Worm (Caenorhabditis elegans) whole organism, L1 larva: Measurements from ENCODE around the gene str-108.

Experiments
- ama-1 ChIP-seq: fragments of 150-350 bp; optimal IDR thresholded peaks from 2 replicates; lab custom pipeline; 2014
- ces-1 ChIP-seq: fragments of 150-350 bp; optimal IDR thresholded peaks from 2 replicates; lab custom pipeline; 2014; ENCODE audit warnings: missing biosample characterization, missing genetic modification reagents, missing genetic modification characterization
- egl-27 ChIP-seq, 2 experiments: fragments of 150-350 bp in 1 of 2; sonication (generic microtip); optimal IDR thresholded peaks; 3 replicates each; lab custom pipeline; 2017 to 2018; ENCODE audit warnings: missing biosample characterization in 2 of 2, missing genetic modification characterization in 2 of 2, missing genetic modification reagents in 2 of 2
- elt-2 ChIP-seq: sonication (generic microtip); optimal IDR thresholded peaks from 2 replicates; lab custom pipeline; 2016; ENCODE audit warnings: missing genetic modification characterization, mild to moderate bottlenecking, inconsistent platforms, missing compliant biosample characterization, missing genetic modification reagents
- lin-15B ChIP-seq: fragments of 150-350 bp; sonication (generic microtip); optimal IDR thresholded peaks from 3 replicates; lab custom pipeline; 2014; ENCODE audit warnings: missing biosample characterization, missing genetic modification characterization
- nhr-11 ChIP-seq: fragments of 150-350 bp; optimal IDR thresholded peaks from 2 replicates; lab custom pipeline; 2014; ENCODE audit warnings: missing biosample characterization, missing genetic modification characterization
- nhr-12 ChIP-seq: sonication (generic microtip); optimal IDR thresholded peaks from 2 replicates; lab custom pipeline; 2017; ENCODE audit warnings: missing biosample characterization, missing genetic modification characterization
- pax-3 ChIP-seq: fragments of 200-800 bp; sonication (Bioruptor generic); optimal IDR thresholded peaks from 2 replicates; lab custom pipeline; 2018; ENCODE audit warnings: mild to moderate bottlenecking, missing genetic modification characterization, moderate library complexity, missing compliant biosample characterization

ce11 chrV:16198016-16198415 is 32.0 kb downstream of the str-108 start, which contains the start of gene F11A5.5:
- no peak for TF ChIP-seq egl-27 (tag; optimal IDR thresholded peaks at IDR 0.05; lab: Kevin White, UChicago)
- no peak for TF ChIP-seq pax-3
- no peak for TF ChIP-seq ama-1
- no peak for TF ChIP-seq nhr-12
- TF ChIP-seq lin-15B: no peak
- TF ChIP-seq nhr-11 (tag; lab: Kevin White, UChicago): no peak
- TF ChIP-seq ces-1 (GFP tag; lab: Kevin White, UChicago): no peak
- TF ChIP-seq elt-2 (tag; lab: Kevin White, UChicago): no peak
